Worm (Caenorhabditis elegans) whole organism, L3 larva: ENCODE results near the gene tpa-1.

ENCODE experiments used
- R02D3.7 ChIP-seq: fragments of 150-350 bp; optimal IDR thresholded peaks from 2 replicates; lab custom pipeline; 2014; ENCODE audit warnings: missing biosample characterization, missing genetic modification characterization
- aly-2 ChIP-seq: fragments of 150-350 bp; optimal IDR thresholded peaks from 2 replicates; lab custom pipeline; 2014; ENCODE audit warnings: missing biosample characterization, missing genetic modification characterization
- ceh-16 ChIP-seq: sonication (generic microtip); optimal IDR thresholded peaks from 2 replicates; lab custom pipeline; 2017; ENCODE audit warnings: missing biosample characterization, missing genetic modification characterization
- ceh-9 ChIP-seq: sonication (generic microtip); optimal IDR thresholded peaks from 2 replicates; lab custom pipeline; 2018; ENCODE audit warnings: missing biosample characterization, missing genetic modification characterization
- egl-27 ChIP-seq: sonication (generic microtip); optimal IDR thresholded peaks from 4 replicates; lab custom pipeline; 2017; ENCODE audit warnings: missing biosample characterization, missing genetic modification reagents, missing genetic modification characterization
- egl-5 ChIP-seq: fragments of 150-350 bp; optimal IDR thresholded peaks from 2 replicates; lab custom pipeline; 2017; ENCODE audit warnings: missing biosample characterization, missing genetic modification reagents, missing genetic modification characterization, inconsistent platforms
- elt-1 ChIP-seq: fragments of 150-350 bp; optimal IDR thresholded peaks from 2 replicates; lab custom pipeline; 2014; ENCODE audit warnings: missing biosample characterization, missing genetic modification characterization
- elt-2 ChIP-seq: sonication (generic microtip); optimal IDR thresholded peaks from 2 replicates; lab custom pipeline; 2016; ENCODE audit warnings: missing genetic modification reagents, mild to moderate bottlenecking, missing genetic modification characterization, missing compliant biosample characterization
- elt-3 ChIP-seq, 3 experiments: fragments of 150-350 bp in 1 of 3; sonication (generic microtip) in 2 of 3; optimal IDR thresholded peaks; 2 replicates in 2 of 3; 4 replicates in 1 of 3; lab custom pipeline; 2014 to 2017; ENCODE audit warnings: missing biosample characterization in 3 of 3, missing genetic modification characterization in 3 of 3
- eor-1 ChIP-seq, 2 experiments: fragments of 150-350 bp; optimal IDR thresholded peaks; 2 replicates each; lab custom pipeline; 2014 to 2018; ENCODE audit warnings: missing biosample characterization in 2 of 2, missing genetic modification characterization in 2 of 2
- fkh-10 ChIP-seq: sonication (generic microtip); optimal IDR thresholded peaks from 2 replicates; lab custom pipeline; 2017; ENCODE audit warnings: missing biosample characterization, missing genetic modification reagents, missing genetic modification characterization
- hmg-11 ChIP-seq: sonication (generic microtip); optimal IDR thresholded peaks from 2 replicates; lab custom pipeline; 2016; ENCODE audit warnings: missing genetic modification characterization, missing compliant biosample characterization
- jun-1 ChIP-seq: fragments of 150-350 bp; optimal IDR thresholded peaks from 2 replicates; lab custom pipeline; 2014; ENCODE audit warnings: missing biosample characterization, missing genetic modification reagents, missing genetic modification characterization
- lin-15B ChIP-seq: fragments of 150-350 bp; optimal IDR thresholded peaks from 2 replicates; lab custom pipeline; 2014; ENCODE audit warnings: missing biosample characterization, missing genetic modification characterization
- lin-39 ChIP-seq: fragments of 150-350 bp; optimal IDR thresholded peaks from 2 replicates; lab custom pipeline; 2018; ENCODE audit warnings: missing biosample characterization, missing genetic modification reagents, missing genetic modification characterization
- mdl-1 ChIP-seq: fragments of 150-350 bp; optimal IDR thresholded peaks from 2 replicates; lab custom pipeline; 2014; ENCODE audit warnings: missing biosample characterization, missing genetic modification characterization
- mml-1 ChIP-seq: fragments of 150-350 bp; sonication (generic microtip); optimal IDR thresholded peaks from 3 replicates; lab custom pipeline; 2014; ENCODE audit warnings: missing biosample characterization, missing genetic modification characterization
- nfya-1 ChIP-seq: sonication (generic microtip); optimal IDR thresholded peaks from 2 replicates; lab custom pipeline; 2017; ENCODE audit warnings: missing genetic modification characterization, mild to moderate bottlenecking, missing compliant biosample characterization, antibody characterized with exemption, moderate library complexity; ENCODE audit not compliant: insufficient read depth
- nhr-12 ChIP-seq: fragments of 150-350 bp; optimal IDR thresholded peaks from 2 replicates; lab custom pipeline; 2014; ENCODE audit warnings: missing biosample characterization, missing genetic modification characterization
- nhr-23 ChIP-seq: fragments of 150-350 bp; optimal IDR thresholded peaks from 2 replicates; lab custom pipeline; 2014; ENCODE audit warnings: missing biosample characterization, missing genetic modification reagents, missing genetic modification characterization
- nhr-237 ChIP-seq: fragments of 150-350 bp; optimal IDR thresholded peaks from 2 replicates; lab custom pipeline; 2014; ENCODE audit warnings: missing biosample characterization, missing genetic modification characterization
- nhr-25 ChIP-seq: sonication (generic microtip); optimal IDR thresholded peaks from 2 replicates; lab custom pipeline; 2017; ENCODE audit warnings: missing biosample characterization, missing genetic modification characterization
- nhr-28 ChIP-seq: fragments of 150-350 bp; optimal IDR thresholded peaks from 2 replicates; lab custom pipeline; 2014; ENCODE audit warnings: missing biosample characterization, missing genetic modification characterization
- nhr-43 ChIP-seq: sonication (generic microtip); optimal IDR thresholded peaks from 2 replicates; lab custom pipeline; 2016; ENCODE audit warnings: mild to moderate bottlenecking, missing genetic modification characterization, missing compliant biosample characterization; ENCODE audit not compliant: poor library complexity, severe bottlenecking
- nhr-67 ChIP-seq: fragments of 150-350 bp; optimal IDR thresholded peaks from 2 replicates; lab custom pipeline; 2014; ENCODE audit warnings: missing biosample characterization, missing genetic modification characterization
- nhr-76 ChIP-seq: fragments of 150-350 bp; sonication (generic microtip); optimal IDR thresholded peaks from 5 replicates; lab custom pipeline; 2014; ENCODE audit warnings: missing biosample characterization, missing genetic modification characterization
- nhr-77 ChIP-seq: fragments of 150-350 bp; optimal IDR thresholded peaks from 2 replicates; lab custom pipeline; 2014; ENCODE audit warnings: missing biosample characterization, missing genetic modification characterization
- pha-4 ChIP-seq: fragments of 150-350 bp; optimal IDR thresholded peaks from 2 replicates; lab custom pipeline; 2014; ENCODE audit warnings: missing biosample characterization, missing genetic modification reagents, missing genetic modification characterization
- pqm-1 ChIP-seq: fragments of 150-350 bp; optimal IDR thresholded peaks from 2 replicates; lab custom pipeline; 2017; ENCODE audit warnings: missing biosample characterization, missing genetic modification characterization, inconsistent platforms
- skn-1 ChIP-seq: fragments of 150-350 bp; optimal IDR thresholded peaks from 2 replicates; lab custom pipeline; 2014; ENCODE audit warnings: missing biosample characterization, missing genetic modification characterization
- snpc-4 ChIP-seq: fragments of 150-350 bp; optimal IDR thresholded peaks from 2 replicates; lab custom pipeline; 2014; ENCODE audit warnings: missing biosample characterization, missing genetic modification characterization
- tbx-2 ChIP-seq: sonication (generic microtip); optimal IDR thresholded peaks from 2 replicates; lab custom pipeline; 2016; ENCODE audit warnings: mild to moderate bottlenecking, missing genetic modification characterization, missing compliant biosample characterization
- unc-39 ChIP-seq: sonication (generic microtip); optimal IDR thresholded peaks from 4 replicates; lab custom pipeline; 2017; ENCODE audit warnings: missing biosample characterization, missing genetic modification characterization
- unc-62 ChIP-seq: fragments of 150-350 bp; sonication (generic microtip); optimal IDR thresholded peaks from 4 replicates; lab custom pipeline; 2014; ENCODE audit warnings: missing biosample characterization, missing genetic modification reagents, missing genetic modification characterization
- zag-1 ChIP-seq: fragments of 150-350 bp; optimal IDR thresholded peaks from 2 replicates; lab custom pipeline; 2014; ENCODE audit warnings: missing biosample characterization, missing genetic modification characterization
- ztf-4 ChIP-seq: fragments of 150-350 bp; optimal IDR thresholded peaks from 2 replicates; lab custom pipeline; 2014; ENCODE audit warnings: missing biosample characterization, missing genetic modification characterization

tpa-1 gene

ce11 chrIV:139652-140051 lies 47.9 kb downstream of the tpa-1 start:
- TF ChIP-seq fkh-10 (no peak), ceh-9 (tag; lab: Kevin White, UChicago) (no peak), eor-1 (tag; optimal IDR thresholded peaks at IDR 0.05; lab: Kevin White, UChicago) (no peak), nhr-67 (tag; lab: Kevin White, UChicago) (no peak), lin-39 (no peak), nhr-76 (tag; lab: Kevin White, UChicago) (no peak), ceh-16 (tag; lab: Kevin White, UChicago) (no peak), R02D3.7 (tag; lab: Kevin White, UChicago) (no peak), elt-1 (tag; lab: Kevin White, UChicago) (no peak), ztf-4 (tag; lab: Kevin White, UChicago) (no peak), nhr-28 (tag; lab: Kevin White, UChicago) (no peak), skn-1 (tag; lab: Kevin White, UChicago) (no peak), egl-5 (tag; lab: Kevin White, UChicago) (no peak), egl-27 (no peak), mdl-1 (tag; lab: Kevin White, UChicago) (no peak), nhr-12 (no peak), mml-1 (tag; lab: Kevin White, UChicago) (no peak)

DNA sequence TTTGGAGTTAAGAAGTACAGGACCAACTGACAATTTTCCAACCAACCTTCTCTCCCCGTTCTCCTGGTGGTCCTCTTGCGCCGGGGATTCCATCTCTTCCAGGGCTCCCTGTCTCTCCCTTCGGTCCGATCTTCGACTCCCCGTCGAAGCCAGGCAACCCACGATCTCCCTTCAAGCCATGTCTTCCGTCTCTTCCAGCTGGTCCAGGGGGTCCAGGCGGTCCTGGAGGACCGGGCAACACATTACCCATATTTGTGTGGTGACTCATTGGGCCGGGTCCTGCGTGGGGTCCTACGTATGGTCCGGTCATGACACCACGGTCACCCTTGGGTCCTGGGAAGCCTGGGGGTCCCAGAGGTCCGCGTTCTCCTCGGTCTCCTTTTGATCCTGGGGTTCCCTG lies 49.2 kb downstream of the tpa-1 start:
- TF ChIP-seq lin-39 (no peak), jun-1 (no peak), nhr-237 (tag; lab: Kevin White, UChicago) (no peak), fkh-10 (no peak), ceh-16 (tag; lab: Kevin White, UChicago) (no peak), zag-1 (tag; lab: Kevin White, UChicago) (no peak), mml-1 (tag; lab: Kevin White, UChicago) (no peak), nhr-25 (tag; lab: Kevin White, UChicago) (no peak)

ce11 chrIV:143807-144371 lies 52.1 kb downstream of the tpa-1 start:
- no peak for TF ChIP-seq aly-2 (tag; lab: Kevin White, UChicago)
- peak; percentile 45 for TF ChIP-seq nhr-43 (tag; lab: Kevin White, UChicago)
- TF ChIP-seq egl-5 (tag; lab: Kevin White, UChicago): peak; percentile 58
- TF ChIP-seq tbx-2 (tag; lab: Kevin White, UChicago): peak; percentile 32
- TF ChIP-seq jun-1: peak; percentile 22
- TF ChIP-seq nfya-1: peak; percentile 61
- peak; percentile 73 for TF ChIP-seq mdl-1 (tag; lab: Kevin White, UChicago)
- TF ChIP-seq pha-4 (tag; lab: Kevin White, UChicago): peak; percentile 56
- no peak for TF ChIP-seq unc-39
- peak; percentile 87 for TF ChIP-seq lin-39
- TF ChIP-seq nhr-25 (tag; lab: Kevin White, UChicago): no peak
- peak; percentile 23 for TF ChIP-seq lin-15B (tag; lab: Kevin White, UChicago)
- TF ChIP-seq elt-1 (tag; lab: Kevin White, UChicago): peak; percentile 57
- TF ChIP-seq snpc-4 (tag; lab: Kevin White, UChicago): no peak
- TF ChIP-seq unc-62 (GFP tag; lab: Kevin White, UChicago): peak; percentile 26
- no peak for TF ChIP-seq ztf-4 (tag; lab: Kevin White, UChicago)
- TF ChIP-seq hmg-11 (tag; lab: Kevin White, UChicago): peak; percentile 94
- TF ChIP-seq nhr-76 (tag; lab: Kevin White, UChicago): no peak
- peak; percentile 1 for TF ChIP-seq pqm-1
- no peak for TF ChIP-seq elt-3 (tag; optimal IDR thresholded peaks at IDR 0.05; lab: Kevin White, UChicago)
- TF ChIP-seq nhr-28 (tag; lab: Kevin White, UChicago): no peak
- TF ChIP-seq nhr-23 (tag; lab: Kevin White, UChicago): peak; percentile 8
- TF ChIP-seq eor-1 (tag; optimal IDR thresholded peaks at IDR 0.05; lab: Kevin White, UChicago): no peak
- peak; percentile 30 for TF ChIP-seq elt-2

DNA sequence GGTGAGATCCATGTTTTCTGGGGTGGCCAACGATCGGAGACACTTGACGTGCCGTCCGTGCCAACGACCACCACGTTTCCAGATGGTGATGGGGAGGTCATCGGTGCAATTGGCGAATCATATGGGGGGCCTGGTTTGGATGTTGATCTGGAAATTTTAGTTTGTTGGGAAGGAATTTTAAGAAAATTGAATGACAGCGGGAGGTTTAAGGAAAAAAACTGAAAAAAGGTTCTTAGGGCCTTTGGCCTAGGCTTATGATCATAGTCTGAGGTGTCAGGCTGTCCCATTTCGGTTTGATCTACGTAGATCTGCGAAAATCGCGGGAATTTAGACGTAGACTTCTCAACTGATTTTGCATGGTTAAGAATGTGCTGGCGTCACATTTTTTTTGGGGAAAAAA lies 56.0 kb downstream of the tpa-1 start, which contains the start of gene col-99:
col-99 (minus strand) TSS at position 101 of the 400 bp plus-strand sequence.
- TF ChIP-seq pqm-1: no peak
- TF ChIP-seq nhr-77: no peak
- no peak for TF ChIP-seq ztf-4 (tag; lab: Kevin White, UChicago)
- TF ChIP-seq snpc-4 (tag; lab: Kevin White, UChicago): no peak
- no peak for TF ChIP-seq hmg-11 (tag; lab: Kevin White, UChicago)
